Fruit fly (Drosophila melanogaster): Measurements from ENCODE around the gene CG13893.

DNA sequence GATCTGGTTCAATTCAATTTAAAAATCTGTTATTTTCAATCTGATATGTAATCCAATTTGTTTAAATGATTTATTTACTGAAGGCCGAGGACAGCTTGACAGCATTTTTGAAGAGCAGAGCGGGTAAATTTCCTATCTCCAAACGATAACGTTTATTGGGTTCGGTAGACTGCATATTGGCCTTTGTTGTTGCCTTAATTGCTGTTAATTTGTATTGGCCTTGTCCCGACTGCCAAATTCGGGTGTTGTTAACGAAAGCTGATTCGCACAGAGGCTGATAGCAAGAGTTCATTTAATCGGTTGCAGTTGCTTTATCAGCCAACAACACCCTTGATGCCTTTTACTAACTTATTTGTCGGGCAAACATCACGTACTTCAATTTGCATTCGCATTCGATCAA lies 2.7 kb downstream of the CG13893 start:
- TF ChIP-seq CG7101 (tag; optimal IDR thresholded peaks at IDR 0.05), result no peak
- no peak for TF ChIP-seq CG14711 (tag; optimal IDR thresholded peaks at IDR 0.05)
- TF ChIP-seq CG5204 (GFP tag; optimal IDR thresholded peaks at IDR 0.05), result no peak
- TF ChIP-seq CG1620 (GFP tag; optimal IDR thresholded peaks at IDR 0.05), result no peak
- TF ChIP-seq Hr96 (GFP tag; optimal IDR thresholded peaks at IDR 0.05), result no peak
- no peak for TF ChIP-seq CG12768 (GFP tag; optimal IDR thresholded peaks at IDR 0.05)
- TF ChIP-seq CG33017 (tag; optimal IDR thresholded peaks at IDR 0.05), result no peak

Measured in whole organism, adult.